Fruit fly (Drosophila melanogaster): ENCODE measurements around the gene mrn.
A peak's percentile ranks its signal among the peaks of the same experiment; 100 is the strongest.

Gene mrn

DNA sequence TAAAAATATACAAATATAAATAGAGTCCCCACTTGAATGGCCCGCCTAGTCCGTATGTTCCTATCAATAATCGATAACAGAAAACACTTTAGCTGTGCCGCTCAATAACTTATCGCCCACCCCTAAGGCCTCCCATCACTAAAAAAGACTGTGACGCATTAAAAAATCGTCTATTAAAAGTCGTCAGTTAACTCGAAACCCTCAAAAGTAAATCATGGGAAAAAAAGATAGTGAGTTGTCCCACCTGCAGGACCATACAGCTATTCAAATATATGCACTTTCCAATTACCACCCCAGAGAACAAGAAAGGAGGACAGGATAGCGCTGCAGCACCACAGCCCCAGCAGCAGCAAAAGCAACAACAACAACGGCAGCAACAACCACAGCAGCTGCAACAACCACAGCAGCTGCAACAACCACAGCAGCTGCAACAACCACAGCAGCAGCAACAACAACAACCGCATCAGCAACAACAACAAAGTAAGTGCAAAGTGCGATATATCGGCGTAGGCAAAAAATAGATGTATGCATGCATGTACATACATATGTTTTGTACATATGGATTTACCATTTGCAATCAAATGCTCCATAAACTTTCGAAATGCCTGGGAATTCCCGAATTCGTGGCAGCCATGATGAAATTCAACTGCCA, 26.2 kb downstream of the mrn start, which contains the start of gene AGO2 (continued):
- TF ChIP-seq CG4617 (GFP tag; optimal IDR thresholded peaks at IDR 0.05; ENCODE audit: borderline replicate concordance): peak; percentile 93
- TF ChIP-seq HHEX (GFP tag; optimal IDR thresholded peaks at IDR 0.05): peak; percentile 21
- TF ChIP-seq Lpt (GFP tag; optimal IDR thresholded peaks at IDR 0.05): no peak
- TF ChIP-seq CrebB (tag; optimal IDR thresholded peaks at IDR 0.05): peak; percentile 30
- no peak for TF ChIP-seq sens-2 (GFP tag; IDR thresholded peaks at IDR 0.05)
- TF ChIP-seq phol (tag; optimal IDR thresholded peaks at IDR 0.05): peak; percentile 90
- TF ChIP-seq CG11093 (GFP tag; IDR thresholded peaks at IDR 0.05): no peak
- TF ChIP-seq lola (GFP tag; optimal IDR thresholded peaks at IDR 0.05): no peak
- peak; percentile 82 for TF ChIP-seq Bgb (GFP tag; IDR thresholded peaks at IDR 0.05; ENCODE audit: partially characterized antibody)
- no peak for TF ChIP-seq fd96Cb (tag; optimal IDR thresholded peaks at IDR 0.05)
- no peak for TF ChIP-seq CG14965 (GFP tag; optimal IDR thresholded peaks at IDR 0.05; ENCODE audit: borderline replicate concordance)
- peak; percentile 59 for TF ChIP-seq Sin3A (optimal IDR thresholded peaks at IDR 0.05)
- TF ChIP-seq trh (GFP tag; optimal IDR thresholded peaks at IDR 0.05): no peak
- TF ChIP-seq Dbx (GFP tag; IDR thresholded peaks at IDR 0.05): 0 out of 3 replicates have a peak, but pooled peaks have one; percentile 34
- no peak for TF ChIP-seq Ada2b (GFP tag; IDR thresholded peaks at IDR 0.05)
- TF ChIP-seq CHES-1-like (GFP tag; optimal IDR thresholded peaks at IDR 0.05): peak; percentile 54
- TF ChIP-seq Eip74EF (GFP tag; optimal IDR thresholded peaks at IDR 0.05): peak in 1 of 2 experiments; percentile 29
- TF ChIP-seq CG12391 (tag; optimal IDR thresholded peaks at IDR 0.05): no peak
- TF ChIP-seq Aef1 (GFP tag; IDR thresholded peaks at IDR 0.05): peak; percentile 70
- peak in 1 of 2 experiments; percentile 26 for TF ChIP-seq crp (GFP tag; optimal IDR thresholded peaks at IDR 0.05)
- peak; percentile 9 for TF ChIP-seq BtbVII (GFP tag; optimal IDR thresholded peaks at IDR 0.05)
- TF ChIP-seq CG33213 (GFP tag; optimal IDR thresholded peaks at IDR 0.05): no peak
- TF ChIP-seq CG9609 (GFP tag; optimal IDR thresholded peaks at IDR 0.05): no peak
- TF ChIP-seq Xrp1 (GFP tag; IDR thresholded peaks at IDR 0.05): peak; percentile 41; the same call in 1 of the 2 replicates
- TF ChIP-seq CG5953 (GFP tag; IDR thresholded peaks at IDR 0.05): no peak
- TF ChIP-seq CG4282 (GFP tag; optimal IDR thresholded peaks at IDR 0.05): no peak
- peak; percentile 100 for TF ChIP-seq CG4360 (GFP tag; IDR thresholded peaks at IDR 0.05)
- TF ChIP-seq CG10147 (GFP tag; optimal IDR thresholded peaks at IDR 0.05): peak; percentile 38
- TF ChIP-seq Sox100B (GFP tag; optimal IDR thresholded peaks at IDR 0.05): no peak
- peak; percentile 77 for TF ChIP-seq HLH4C (GFP tag; IDR thresholded peaks at IDR 0.05; ENCODE audit: partially characterized antibody)
- no peak for TF ChIP-seq CG11695 (GFP tag; IDR thresholded peaks at IDR 0.05)
- peak; percentile 59; the same call in 1 of the 2 replicates for TF ChIP-seq inv (GFP tag; IDR thresholded peaks at IDR 0.05; ENCODE audit: partially characterized antibody)
- no peak for TF ChIP-seq Gsc (GFP tag; IDR thresholded peaks at IDR 0.05)
- peak; percentile 3 for TF ChIP-seq CG6854 (GFP tag; optimal IDR thresholded peaks at IDR 0.05)
- TF ChIP-seq CG15269 (tag; optimal IDR thresholded peaks at IDR 0.05): no peak
- TF ChIP-seq CG1832 (GFP tag; optimal IDR thresholded peaks at IDR 0.05): no peak
- no peak for TF ChIP-seq CG13775 (GFP tag; optimal IDR thresholded peaks at IDR 0.05)
- TF ChIP-seq CG7786 (GFP tag; optimal IDR thresholded peaks at IDR 0.05): no peak
- no peak for TF ChIP-seq CG8765 (GFP tag; IDR thresholded peaks at IDR 0.05)
- TF ChIP-seq ewg (GFP tag; optimal IDR thresholded peaks at IDR 0.05): no peak
- TF ChIP-seq Abd-B (GFP tag; optimal IDR thresholded peaks at IDR 0.05): no peak
- TF ChIP-seq CG17359 (tag; optimal IDR thresholded peaks at IDR 0.05): no peak
- TF ChIP-seq CG6272 (GFP tag; IDR thresholded peaks at IDR 0.05): no peak
- TF ChIP-seq gt (GFP tag; IDR thresholded peaks at IDR 0.05): no peak
- no peak for TF ChIP-seq CG3407 (GFP tag; optimal IDR thresholded peaks at IDR 0.05)
- TF ChIP-seq Scr (GFP tag; IDR thresholded peaks at IDR 0.05; ENCODE audit: partially characterized antibody): peak; percentile 65
- TF ChIP-seq ssp (GFP tag; IDR thresholded peaks at IDR 0.05): no peak
- TF ChIP-seq Rx (GFP tag; IDR thresholded peaks at IDR 0.05): no peak
- peak; percentile 2 for TF ChIP-seq CG8290 (GFP tag; optimal IDR thresholded peaks at IDR 0.05)
- no peak for TF ChIP-seq CG8290 (tag; optimal IDR thresholded peaks at IDR 0.05)

Measured in whole organism, embryonic.